Fruit fly (Drosophila melanogaster) whole organism, embryonic: ENCODE data around the gene CG42538.

ENCODE experiments used
- Abd-B ChIP-seq: fragments of 200-800 bp; sonication (Bioruptor generic); optimal IDR thresholded peaks from 2 replicates; lab custom pipeline; 2018; ENCODE audit warnings: missing biosample characterization, mild to moderate bottlenecking, missing genetic modification characterization, moderate library complexity
- Bgb ChIP-seq: fragments of 200-800 bp; sonication (Bioruptor generic); IDR thresholded peaks from 2 replicates; pipeline ENCODE4 v1.3.6; 2022; ENCODE audit warnings: missing biosample characterization, missing genetic modification characterization; ENCODE audit not compliant: partially characterized antibody
- BtbVII ChIP-seq: fragments of 200-800 bp; sonication (Bioruptor generic); optimal IDR thresholded peaks from 3 replicates; lab custom pipeline; 2017; ENCODE audit warnings: missing biosample characterization, mild to moderate bottlenecking, missing genetic modification characterization
- CG10543 ChIP-seq: fragments of 200-800 bp; sonication (Bioruptor generic); optimal IDR thresholded peaks from 3 replicates; lab custom pipeline; 2017; ENCODE audit warnings: missing biosample characterization, mild to moderate bottlenecking, missing genetic modification characterization, moderate library complexity
- CG11398 ChIP-seq: fragments of 200-800 bp; sonication (Bioruptor generic); optimal IDR thresholded peaks from 2 replicates; lab custom pipeline; 2016; ENCODE audit warnings: missing biosample characterization, missing genetic modification characterization
- CG12236 ChIP-seq: fragments of 200-800 bp; sonication (Bioruptor generic); optimal IDR thresholded peaks from 2 replicates; lab custom pipeline; 2016; ENCODE audit warnings: missing biosample characterization, missing genetic modification characterization
- CG12744 ChIP-seq: fragments of 200-800 bp; sonication (Bioruptor generic); optimal IDR thresholded peaks from 2 replicates; lab custom pipeline; 2016; ENCODE audit warnings: missing biosample characterization, missing genetic modification characterization
- CG12769 ChIP-seq: fragments of 200-800 bp; sonication (Bioruptor generic); optimal IDR thresholded peaks from 2 replicates; lab custom pipeline; 2019; ENCODE audit warnings: missing biosample characterization, mild to moderate bottlenecking, missing genetic modification characterization, moderate library complexity
- CG13287 ChIP-seq: fragments of 200-800 bp; sonication (Bioruptor generic); IDR thresholded peaks from 2 replicates; pipeline ENCODE4 v1.3.6; 2022; ENCODE audit warnings: missing biosample characterization, missing genetic modification characterization; ENCODE audit not compliant: partially characterized antibody
- CG16813 ChIP-seq: fragments of 200-800 bp; sonication (Bioruptor generic); IDR thresholded peaks from 3 replicates; pipeline ENCODE4 v1.3.6; 2022; ENCODE audit warnings: missing biosample characterization, missing genetic modification characterization; ENCODE audit not compliant: partially characterized antibody
- CG17328 ChIP-seq: fragments of 200-800 bp; sonication (Bioruptor generic); IDR thresholded peaks from 2 replicates; pipeline ENCODE4 v1.3.6; 2022; ENCODE audit warnings: missing biosample characterization, missing genetic modification characterization
- CG17359 ChIP-seq: fragments of 200-800 bp; sonication (Bioruptor generic); optimal IDR thresholded peaks from 3 replicates; lab custom pipeline; 2018; ENCODE audit warnings: missing biosample characterization, mild to moderate bottlenecking, missing genetic modification characterization, moderate library complexity
- CG1832 ChIP-seq: fragments of 200-800 bp; sonication (Bioruptor generic); optimal IDR thresholded peaks from 2 replicates; lab custom pipeline; 2017; ENCODE audit warnings: missing biosample characterization, mild to moderate bottlenecking, missing genetic modification characterization, inconsistent platforms
- CG18599 ChIP-seq: fragments of 200-800 bp; sonication (Bioruptor generic); optimal IDR thresholded peaks from 3 replicates; lab custom pipeline; 2017; ENCODE audit warnings: missing biosample characterization, missing genetic modification characterization, mild to moderate bottlenecking, moderate library complexity, missing genetic modification reagents
- CG18764 ChIP-seq: fragments of 200-800 bp; sonication (Bioruptor generic); optimal IDR thresholded peaks from 3 replicates; lab custom pipeline; 2016; ENCODE audit warnings: missing biosample characterization, missing genetic modification characterization
- CG2129 ChIP-seq: fragments of 200-800 bp; sonication (Bioruptor generic); IDR thresholded peaks from 2 replicates; pipeline ENCODE4 v1.3.6; 2022; ENCODE audit warnings: missing biosample characterization, missing genetic modification characterization; ENCODE audit not compliant: partially characterized antibody
- CG3065 ChIP-seq: fragments of 200-800 bp; sonication (Bioruptor generic); optimal IDR thresholded peaks from 2 replicates; lab custom pipeline; 2016; ENCODE audit warnings: missing biosample characterization, missing genetic modification characterization
- CG31441 ChIP-seq: fragments of 200-800 bp; sonication (Bioruptor generic); IDR thresholded peaks from 2 replicates; pipeline ENCODE4 v1.3.6; 2022; ENCODE audit warnings: missing biosample characterization, missing genetic modification characterization
- CG32532 ChIP-seq: fragments of 200-800 bp; sonication (Bioruptor generic); IDR thresholded peaks from 2 replicates; pipeline ENCODE4 v1.3.6; 2022; ENCODE audit warnings: missing biosample characterization, missing genetic modification characterization
- CG3726 ChIP-seq: fragments of 200-800 bp; sonication (Bioruptor generic); IDR thresholded peaks from 3 replicates; pipeline ENCODE4, ENCODE4 v1.3.6; 2022; ENCODE audit warnings: missing biosample characterization, missing genetic modification characterization
- CG3847 ChIP-seq: fragments of 200-800 bp; sonication (Bioruptor generic); IDR thresholded peaks from 2 replicates; pipeline ENCODE4 v1.3.6; 2022; ENCODE audit warnings: missing biosample characterization, missing genetic modification characterization
- CG4424 ChIP-seq: fragments of 200-800 bp; sonication (Bioruptor generic); optimal IDR thresholded peaks from 3 replicates; lab custom pipeline; 2016; ENCODE audit warnings: missing biosample characterization, missing genetic modification characterization
- Dad ChIP-seq: fragments of 200-800 bp; sonication (Bioruptor generic); optimal IDR thresholded peaks from 3 replicates; lab custom pipeline; 2016; ENCODE audit warnings: missing biosample characterization, missing genetic modification characterization
- Fer3 ChIP-seq: fragments of 200-800 bp; sonication (Bioruptor generic); optimal IDR thresholded peaks from 2 replicates; lab custom pipeline; 2018; ENCODE audit warnings: missing biosample characterization, mild to moderate bottlenecking, missing genetic modification characterization, moderate library complexity
- Hmx ChIP-seq: fragments of 200-800 bp; sonication (Bioruptor generic); optimal IDR thresholded peaks from 2 replicates; lab custom pipeline; 2016; ENCODE audit warnings: missing biosample characterization, missing genetic modification characterization
- Hsf ChIP-seq: fragments of 200-800 bp; sonication (Bioruptor generic); optimal IDR thresholded peaks from 3 replicates; lab custom pipeline; 2016; ENCODE audit warnings: missing biosample characterization, missing genetic modification characterization
- Lim3 ChIP-seq: fragments of 200-800 bp; sonication (Bioruptor generic); IDR thresholded peaks from 2 replicates; pipeline ENCODE4 v1.3.6; 2022; ENCODE audit warnings: missing biosample characterization, missing genetic modification characterization
- Nf-YC ChIP-seq: fragments of 200-800 bp; optimal IDR thresholded peaks from 3 replicates; lab custom pipeline; 2019; ENCODE audit warnings: missing biosample characterization, mild to moderate bottlenecking, missing genetic modification characterization, moderate library complexity
- Six4 ChIP-seq: fragments of 200-800 bp; sonication (Bioruptor generic); optimal IDR thresholded peaks from 2 replicates; lab custom pipeline; 2016; ENCODE audit warnings: missing biosample characterization, missing genetic modification characterization
- Stat92E ChIP-seq, 3 experiments: fragments of >200 bp in 2 of 3; fragments of 200-800 bp in 1 of 3; sonication (Bioruptor generic) in 1 of 3; optimal IDR thresholded peaks; 2 replicates each; lab custom pipeline; 2017 to 2019; ENCODE audit warnings: missing biosample characterization in 3 of 3, missing genetic modification characterization in 3 of 3, mild to moderate bottlenecking in 1 of 3, moderate library complexity in 1 of 3
- Xrp1 ChIP-seq: fragments of 200-800 bp; sonication (Bioruptor generic); IDR thresholded peaks from 2 replicates; pipeline ENCODE4 v1.3.6; 2022; ENCODE audit warnings: missing biosample characterization, missing genetic modification characterization
- ap ChIP-seq: fragments of 200-800 bp; sonication (Bioruptor generic); IDR thresholded peaks from 2 replicates; pipeline ENCODE4 v1.3.6; 2022; ENCODE audit warnings: missing biosample characterization, missing genetic modification characterization
- az2 ChIP-seq: fragments of 200-800 bp; sonication (Bioruptor generic); optimal IDR thresholded peaks from 3 replicates; lab custom pipeline; 2016; ENCODE audit warnings: missing biosample characterization, missing genetic modification characterization
- cato ChIP-seq: fragments of 200-800 bp; sonication (Bioruptor generic); optimal IDR thresholded peaks from 2 replicates; lab custom pipeline; 2016; ENCODE audit warnings: missing biosample characterization, missing genetic modification characterization, borderline replicate concordance
- crp ChIP-seq, 2 experiments: fragments of 200-800 bp; sonication (Bioruptor generic); optimal IDR thresholded peaks; 2 replicates in 1 of 2; 3 replicates in 1 of 2; lab custom pipeline; 2017; ENCODE audit warnings: missing biosample characterization in 2 of 2, missing genetic modification characterization in 2 of 2, mild to moderate bottlenecking in 1 of 2, moderate library complexity in 1 of 2
- dati ChIP-seq: fragments of 200-800 bp; sonication (Bioruptor generic); IDR thresholded peaks from 2 replicates; pipeline ENCODE4 v1.3.6; 2022; ENCODE audit warnings: missing biosample characterization, missing genetic modification characterization
- dysf ChIP-seq: fragments of 200-800 bp; sonication (Bioruptor generic); IDR thresholded peaks from 3 replicates; pipeline ENCODE4 v1.3.6; 2022; ENCODE audit warnings: missing biosample characterization, missing genetic modification characterization
- ems ChIP-seq: fragments of 200-800 bp; sonication (Bioruptor generic); optimal IDR thresholded peaks from 3 replicates; lab custom pipeline; 2016; ENCODE audit warnings: missing biosample characterization, missing genetic modification characterization
- fd64A ChIP-seq: fragments of 200-800 bp; sonication (Bioruptor generic); optimal IDR thresholded peaks from 3 replicates; lab custom pipeline; 2018; ENCODE audit warnings: missing biosample characterization, mild to moderate bottlenecking, missing genetic modification characterization
- kay ChIP-seq: fragments of 200-800 bp; sonication (Bioruptor generic); optimal IDR thresholded peaks from 2 replicates; lab custom pipeline; 2016; ENCODE audit warnings: missing biosample characterization, missing genetic modification characterization
- lmd ChIP-seq: fragments of 200-800 bp; sonication (Bioruptor generic); IDR thresholded peaks from 2 replicates; pipeline ENCODE4 v1.3.6; 2022; ENCODE audit warnings: missing biosample characterization, missing genetic modification characterization
- mirr ChIP-seq: fragments of 200-800 bp; sonication (Bioruptor generic); optimal IDR thresholded peaks from 3 replicates; lab custom pipeline; 2018; ENCODE audit warnings: missing biosample characterization, mild to moderate bottlenecking, missing genetic modification characterization
- nerfin-1 ChIP-seq: fragments of 200-800 bp; sonication (Bioruptor generic); optimal IDR thresholded peaks from 3 replicates; lab custom pipeline; 2019; ENCODE audit warnings: missing biosample characterization, mild to moderate bottlenecking, missing genetic modification characterization, moderate library complexity
- salm ChIP-seq: fragments of 200-800 bp; sonication (Bioruptor generic); optimal IDR thresholded peaks from 2 replicates; lab custom pipeline; 2018; ENCODE audit warnings: missing biosample characterization, mild to moderate bottlenecking, missing genetic modification characterization
- sens-2 ChIP-seq: fragments of 200-800 bp; sonication (Bioruptor generic); IDR thresholded peaks from 2 replicates; pipeline ENCODE4 v1.3.6; 2022; ENCODE audit warnings: missing biosample characterization, missing genetic modification characterization
- slp2 ChIP-seq: fragments of 200-800 bp; sonication (Bioruptor generic); optimal IDR thresholded peaks from 2 replicates; lab custom pipeline; 2016; ENCODE audit warnings: missing biosample characterization, missing genetic modification characterization
- tin ChIP-seq: fragments of 200-800 bp; sonication (Bioruptor generic); optimal IDR thresholded peaks from 3 replicates; lab custom pipeline; 2016; ENCODE audit warnings: missing biosample characterization, missing genetic modification characterization
- tio ChIP-seq: fragments of 200-800 bp; sonication (Bioruptor generic); optimal IDR thresholded peaks from 2 replicates; lab custom pipeline; 2017; ENCODE audit warnings: missing biosample characterization, missing genetic modification characterization, inconsistent platforms
- twi ChIP-seq: fragments of 200-800 bp; optimal IDR thresholded peaks from 2 replicates; lab custom pipeline; 2019; ENCODE audit warnings: missing biosample characterization, mild to moderate bottlenecking, missing genetic modification characterization, moderate library complexity
- unc-4 ChIP-seq: fragments of 200-800 bp; sonication (Bioruptor generic); IDR thresholded peaks from 2 replicates; pipeline ENCODE4 v1.3.6; 2022; ENCODE audit warnings: missing biosample characterization, missing genetic modification characterization; ENCODE audit not compliant: partially characterized antibody

CG42538 gene

DNA sequence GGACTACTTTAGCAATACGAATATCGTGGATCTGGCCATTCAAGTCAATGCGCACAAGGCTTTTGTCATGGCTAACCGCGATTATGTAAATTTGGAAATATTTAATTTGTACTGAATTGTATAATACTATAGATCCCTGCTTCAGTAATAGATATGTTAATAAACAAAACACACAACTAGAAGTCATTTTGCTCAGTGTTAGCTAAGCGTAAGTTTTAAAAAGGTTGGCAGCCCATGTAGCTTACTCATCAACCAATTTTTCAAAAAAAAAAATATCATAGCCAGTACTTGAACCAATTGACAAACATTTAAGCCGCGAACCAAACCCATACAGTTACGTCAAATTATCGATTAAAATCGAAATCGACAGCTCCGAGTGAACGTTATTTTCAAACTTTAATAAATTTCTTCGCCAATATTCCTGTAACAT, 2.7 kb downstream of the CG42538 start (continued):
- TF ChIP-seq Bgb (peak; percentile 73), nerfin-1 (tag; lab: Kevin White, UChicago) (peak; percentile 65), salm (tag; lab: Kevin White, UChicago) (peak; percentile 46), CG11398 (peak; percentile 38), CG18599 (GFP tag; lab: Kevin White, UChicago) (peak; percentile 86), tio (GFP tag; lab: Kevin White, UChicago) (peak; percentile 30), kay (GFP tag; lab: Kevin White, UChicago) (peak; percentile 93), Dad (GFP tag; lab: Kevin White, UChicago) (peak; percentile 73), az2 (GFP tag; lab: Kevin White, UChicago) (peak; percentile 72), Hmx (no peak), CG12744 (GFP tag; lab: Kevin White, UChicago) (peak; percentile 73), ems (GFP tag; lab: Kevin White, UChicago) (peak; percentile 61), ap (peak; percentile 64), Xrp1 (GFP tag; lab: Robert Waterston, UW) (peak; percentile 85), crp (GFP tag; optimal IDR thresholded peaks at IDR 0.05; lab: Kevin White, UChicago) (no peak), Lim3 (GFP tag; lab: Robert Waterston, UW) (0 out of 2 replicates have a peak, but pooled peaks have one; percentile 6), dati (peak; percentile 62; the same call in 1 of the 2 replicates), lmd (peak; percentile 80), Stat92E (GFP tag; optimal IDR thresholded peaks at IDR 0.05; lab: Kevin White, UChicago) (peak in 1 of 3 experiments; percentile 17), CG1832 (GFP tag; lab: Kevin White, UChicago) (no peak), unc-4 (peak; percentile 61), CG17328 (GFP tag; lab: Robert Waterston, UW) (peak; percentile 81), Hsf (GFP tag; lab: Kevin White, UChicago) (peak; percentile 79), CG12769 (peak; percentile 88), CG2129 (GFP tag; lab: Robert Waterston, UW) (no peak), CG4424 (peak; percentile 74), tin (peak; percentile 81), CG10543 (GFP tag; lab: Kevin White, UChicago) (no peak), CG3726 (GFP tag; lab: Robert Waterston, UW) (0 out of 3 replicates have a peak, but pooled peaks have one; percentile 56), CG3847 (GFP tag; lab: Robert Waterston, UW) (peak; percentile 91), mirr (no peak), Fer3 (tag; lab: Kevin White, UChicago) (peak; percentile 76), CG32532 (peak; percentile 90), twi (tag; lab: Kevin White, UChicago) (peak; percentile 22), BtbVII (GFP tag; lab: Kevin White, UChicago) (peak; percentile 33), CG3065 (GFP tag; lab: Kevin White, UChicago) (peak; percentile 6), CG18764 (GFP tag; lab: Kevin White, UChicago) (peak; percentile 44), CG16813 (GFP tag; lab: Robert Waterston, UW) (peak; percentile 60), CG12236 (peak; percentile 32), sens-2 (GFP tag; lab: Robert Waterston, UW) (peak; percentile 57; the same call in 1 of the 2 replicates), Abd-B (GFP tag; lab: Kevin White, UChicago) (no peak), Nf-YC (tag; lab: Kevin White, UChicago) (peak; percentile 67), CG17359 (peak; percentile 74), fd64A (GFP tag; lab: Kevin White, UChicago) (peak; percentile 27), cato (GFP tag; lab: Kevin White, UChicago) (peak; percentile 36), dysf (GFP tag; lab: Robert Waterston, UW) (peak; percentile 77), CG13287 (GFP tag; lab: Robert Waterston, UW) (peak; percentile 80), CG31441 (GFP tag; lab: Robert Waterston, UW) (peak; percentile 70; the same call in 1 of the 2 replicates), slp2 (GFP tag; lab: Kevin White, UChicago) (peak; percentile 56), Six4 (GFP tag; lab: Kevin White, UChicago) (peak; percentile 74)
